Fruit fly (Drosophila melanogaster) whole organism, embryonic: Measurements from ENCODE around the gene CG12347.

Experiments used
- Bgb ChIP-seq: fragments of 200-800 bp; sonication (Bioruptor generic); IDR thresholded peaks from 2 replicates; pipeline ENCODE4 v1.3.6; 2022; ENCODE audit warnings: missing biosample characterization, missing genetic modification characterization; ENCODE audit not compliant: partially characterized antibody
- CG10267 ChIP-seq: fragments of 200-800 bp; sonication (Bioruptor generic); optimal IDR thresholded peaks from 2 replicates; lab custom pipeline; 2018; ENCODE audit warnings: missing biosample characterization, mild to moderate bottlenecking, missing genetic modification characterization, moderate library complexity
- CG10431 ChIP-seq: fragments of 200-800 bp; sonication (Bioruptor generic); optimal IDR thresholded peaks from 3 replicates; lab custom pipeline; 2018; ENCODE audit warnings: missing biosample characterization, mild to moderate bottlenecking, missing genetic modification characterization
- CG11695 ChIP-seq: fragments of 200-800 bp; sonication (Bioruptor generic); IDR thresholded peaks from 3 replicates; pipeline ENCODE4 v1.3.6; 2022; ENCODE audit warnings: missing biosample characterization, missing genetic modification characterization
- CG11723 ChIP-seq: fragments of 200-800 bp; sonication (Bioruptor generic); optimal IDR thresholded peaks from 2 replicates; lab custom pipeline; 2017; ENCODE audit warnings: missing biosample characterization, mild to moderate bottlenecking, missing genetic modification characterization
- CG18011 ChIP-seq: fragments of 200-800 bp; sonication (Bioruptor generic); optimal IDR thresholded peaks from 2 replicates; lab custom pipeline; 2017; ENCODE audit warnings: missing biosample characterization, missing genetic modification characterization, mild to moderate bottlenecking, moderate library complexity, missing genotype
- CG31224 ChIP-seq: fragments of 200-800 bp; sonication (Bioruptor generic); IDR thresholded peaks from 2 replicates; pipeline ENCODE4 v1.3.6; 2022; ENCODE audit warnings: missing biosample characterization, missing genetic modification characterization
- CG32767 ChIP-seq: fragments of 200-800 bp; sonication (Bioruptor generic); IDR thresholded peaks from 2 replicates; pipeline ENCODE4 v1.3.6; 2022; ENCODE audit warnings: missing biosample characterization, missing genetic modification characterization
- CG34224 ChIP-seq: fragments of 200-800 bp; sonication (Bioruptor generic); IDR thresholded peaks from 3 replicates; pipeline ENCODE4 v1.3.6; 2022; ENCODE audit warnings: missing biosample characterization, missing genetic modification characterization; ENCODE audit not compliant: partially characterized antibody
- CG4424 ChIP-seq: fragments of 200-800 bp; sonication (Bioruptor generic); optimal IDR thresholded peaks from 3 replicates; lab custom pipeline; 2016; ENCODE audit warnings: missing biosample characterization, missing genetic modification characterization
- CG4820 ChIP-seq: fragments of 200-800 bp; sonication (Bioruptor generic); optimal IDR thresholded peaks from 3 replicates; lab custom pipeline; 2016; ENCODE audit warnings: missing biosample characterization, missing genetic modification characterization
- CG4854 ChIP-seq: fragments of 200-800 bp; sonication (Bioruptor generic); optimal IDR thresholded peaks from 2 replicates; lab custom pipeline; 2016; ENCODE audit warnings: missing biosample characterization, missing genetic modification characterization, inconsistent platforms
- CG8281 ChIP-seq: fragments of 200-800 bp; sonication (Bioruptor generic); optimal IDR thresholded peaks from 2 replicates; lab custom pipeline; 2018; ENCODE audit warnings: missing biosample characterization, mild to moderate bottlenecking, missing genetic modification characterization, moderate library complexity
- CG8944 ChIP-seq: fragments of 200-800 bp; sonication (Bioruptor generic); optimal IDR thresholded peaks from 3 replicates; lab custom pipeline; 2016; ENCODE audit warnings: missing biosample characterization, missing genetic modification characterization
- CG9727 ChIP-seq: fragments of 200-800 bp; sonication (Bioruptor generic); optimal IDR thresholded peaks from 3 replicates; lab custom pipeline; 2017; ENCODE audit warnings: missing biosample characterization, mild to moderate bottlenecking, missing genetic modification characterization
- Doc2 ChIP-seq: fragments of 200-800 bp; sonication (Bioruptor generic); IDR thresholded peaks from 2 replicates; pipeline ENCODE4 v1.3.6; 2022; ENCODE audit warnings: missing biosample characterization, missing genetic modification characterization
- E2f1 ChIP-seq: fragments of 200-800 bp; sonication (Bioruptor generic); IDR thresholded peaks from 2 replicates; pipeline ENCODE4 v1.3.6; 2022; ENCODE audit warnings: missing biosample characterization, missing genetic modification characterization
- Eip74EF ChIP-seq, 2 experiments: fragments of 200-800 bp in 1 of 2; fragments of >200 bp in 1 of 2; sonication (Bioruptor generic) in 1 of 2; optimal IDR thresholded peaks; 2 replicates each; lab custom pipeline; 2017 to 2019; ENCODE audit warnings: missing biosample characterization in 2 of 2, missing genetic modification characterization in 2 of 2, mild to moderate bottlenecking in 1 of 2, moderate library complexity in 1 of 2
- Elba2 ChIP-seq: fragments of 200-800 bp; sonication (Bioruptor generic); optimal IDR thresholded peaks from 3 replicates; lab custom pipeline; 2016; ENCODE audit warnings: missing biosample characterization, missing genetic modification characterization
- GATAe ChIP-seq: fragments of 200-800 bp; sonication (Bioruptor generic); conservative IDR thresholded peaks from 2 replicates; pipeline ENCODE4 v1.3.6; 2022; ENCODE audit warnings: missing biosample characterization, missing genetic modification characterization
- H2.0 ChIP-seq: fragments of 200-800 bp; sonication (Bioruptor generic); IDR thresholded peaks from 2 replicates; pipeline ENCODE4 v1.3.6; 2022; ENCODE audit warnings: missing biosample characterization, missing genetic modification characterization
- Hr78 ChIP-seq, 2 experiments: fragments of 200-800 bp in 1 of 2; fragments of >200 bp in 1 of 2; sonication (Bioruptor generic) in 1 of 2; optimal IDR thresholded peaks; 2 replicates each; lab custom pipeline; 2017 to 2019; ENCODE audit warnings: missing biosample characterization in 2 of 2, missing genetic modification characterization in 2 of 2, mild to moderate bottlenecking in 1 of 2, moderate library complexity in 1 of 2
- Med ChIP-seq: fragments of 200-800 bp; sonication (Bioruptor generic); peaks from one replicate; lab custom pipeline; 2016; ENCODE audit warnings: missing biosample characterization, missing genetic modification characterization, mild to moderate bottlenecking, inconsistent platforms, moderate library complexity
- NC2α ChIP-seq: fragments of 200-800 bp; sonication (Bioruptor generic); optimal IDR thresholded peaks from 2 replicates; lab custom pipeline; 2016; ENCODE audit warnings: missing biosample characterization, missing genetic modification characterization
- Oli ChIP-seq: fragments of 200-800 bp; sonication (Bioruptor generic); optimal IDR thresholded peaks from 2 replicates; lab custom pipeline; 2018; ENCODE audit warnings: missing biosample characterization, mild to moderate bottlenecking, missing genetic modification characterization, moderate library complexity
- Pdp1 ChIP-seq, 2 experiments: fragments of 200-800 bp; sonication (Bioruptor generic); optimal IDR thresholded peaks; 3 replicates each; lab custom pipeline; 2016; ENCODE audit warnings: missing biosample characterization in 2 of 2, missing genetic modification characterization in 2 of 2, mild to moderate bottlenecking in 1 of 2, moderate library complexity in 1 of 2
- Ptx1 ChIP-seq: fragments of 200-800 bp; sonication (Bioruptor generic); IDR thresholded peaks from 2 replicates; pipeline ENCODE4 v1.3.6; 2022; ENCODE audit warnings: missing biosample characterization, missing genetic modification characterization
- Sry-δ ChIP-seq: fragments of 200-800 bp; sonication (Bioruptor generic); optimal IDR thresholded peaks from 2 replicates; lab custom pipeline; 2016; ENCODE audit warnings: missing biosample characterization, missing genetic modification characterization
- ab ChIP-seq: fragments of 200-800 bp; sonication (Bioruptor generic); optimal IDR thresholded peaks from 2 replicates; lab custom pipeline; 2016; ENCODE audit warnings: missing biosample characterization, missing genetic modification characterization
- aop ChIP-seq: fragments of 200-800 bp; sonication (Bioruptor generic); IDR thresholded peaks from 2 replicates; pipeline ENCODE4 v1.3.6; 2022; ENCODE audit warnings: missing biosample characterization, missing genetic modification characterization
- az2 ChIP-seq: fragments of 200-800 bp; sonication (Bioruptor generic); optimal IDR thresholded peaks from 3 replicates; lab custom pipeline; 2016; ENCODE audit warnings: missing biosample characterization, missing genetic modification characterization
- crc ChIP-seq: fragments of 200-800 bp; sonication (Bioruptor generic); optimal IDR thresholded peaks from 2 replicates; lab custom pipeline; 2016; ENCODE audit warnings: missing biosample characterization, missing genetic modification characterization
- crol ChIP-seq: fragments of 200-800 bp; sonication (Bioruptor generic); IDR thresholded peaks from 2 replicates; pipeline ENCODE4 v1.3.6; 2022; ENCODE audit warnings: missing biosample characterization, missing genetic modification characterization
- en ChIP-seq: fragments of 200-800 bp; sonication (Bioruptor generic); optimal IDR thresholded peaks from 2 replicates; lab custom pipeline; 2016; ENCODE audit warnings: missing biosample characterization, missing genetic modification characterization
- eve ChIP-seq, 2 experiments: fragments of >200 bp; optimal IDR thresholded peaks; 2 replicates each; lab custom pipeline; 2017; ENCODE audit warnings: missing biosample characterization in 2 of 2, missing genetic modification characterization in 2 of 2
- exex ChIP-seq: fragments of 200-800 bp; sonication (Bioruptor generic); optimal IDR thresholded peaks from 4 replicates; lab custom pipeline; 2018; ENCODE audit warnings: missing biosample characterization, mild to moderate bottlenecking, missing genetic modification characterization, moderate library complexity
- grn ChIP-seq: fragments of 200-800 bp; sonication (Bioruptor generic); optimal IDR thresholded peaks from 3 replicates; lab custom pipeline; 2017; ENCODE audit warnings: missing biosample characterization, missing genetic modification characterization
- hkb ChIP-seq, 2 experiments: fragments of 200-800 bp in 1 of 2; fragments of >200 bp in 1 of 2; sonication (Bioruptor generic) in 1 of 2; IDR thresholded peaks in 1 of 2; optimal IDR thresholded peaks in 1 of 2; 2 replicates each; pipeline versions ENCODE4 v1.3.6 to Lab custom; 2017 to 2022; ENCODE audit warnings: missing biosample characterization in 1 of 2, missing genetic modification characterization in 1 of 2
- jumu ChIP-seq: fragments of 200-800 bp; sonication (Bioruptor generic); optimal IDR thresholded peaks from 3 replicates; lab custom pipeline; 2016; ENCODE audit warnings: missing biosample characterization, missing genetic modification characterization
- lab ChIP-seq: fragments of 200-800 bp; sonication (Bioruptor generic); optimal IDR thresholded peaks from 3 replicates; lab custom pipeline; 2017; ENCODE audit warnings: missing biosample characterization, missing genetic modification characterization, mild to moderate bottlenecking, moderate library complexity, missing genetic modification reagents
- mirr ChIP-seq: fragments of 200-800 bp; sonication (Bioruptor generic); optimal IDR thresholded peaks from 3 replicates; lab custom pipeline; 2018; ENCODE audit warnings: missing biosample characterization, mild to moderate bottlenecking, missing genetic modification characterization
- nerfin-2 ChIP-seq: fragments of 200-800 bp; sonication (Bioruptor generic); IDR thresholded peaks from 2 replicates; pipeline ENCODE4 v1.3.6; 2022; ENCODE audit warnings: missing biosample characterization, missing genetic modification characterization; ENCODE audit not compliant: partially characterized antibody
- peb ChIP-seq: fragments of 200-800 bp; sonication (Bioruptor generic); IDR thresholded peaks from 2 replicates; pipeline ENCODE4 v1.3.6; 2022; ENCODE audit warnings: missing biosample characterization, missing genetic modification characterization
- sens-2 ChIP-seq: fragments of 200-800 bp; sonication (Bioruptor generic); IDR thresholded peaks from 2 replicates; pipeline ENCODE4 v1.3.6; 2022; ENCODE audit warnings: missing biosample characterization, missing genetic modification characterization
- shn ChIP-seq: fragments of 200-800 bp; sonication (Bioruptor generic); optimal IDR thresholded peaks from 3 replicates; lab custom pipeline; 2016; ENCODE audit warnings: missing biosample characterization, missing genetic modification characterization
- stc ChIP-seq: fragments of 200-800 bp; sonication (Bioruptor generic); IDR thresholded peaks from 2 replicates; pipeline ENCODE4 v1.3.6; 2022; ENCODE audit warnings: missing biosample characterization, missing genetic modification characterization
- vnd ChIP-seq: fragments of 200-800 bp; sonication (Bioruptor generic); IDR thresholded peaks from 3 replicates; pipeline ENCODE4 v1.3.6; 2022; ENCODE audit warnings: missing biosample characterization, missing genetic modification characterization; ENCODE audit not compliant: partially characterized antibody

The CG12347 gene

dm6 chr3R:17946246-17946645 is 40.0 kb downstream of the CG12347 start (continued):
- TF ChIP-seq CG32767 (GFP tag; lab: Robert Waterston, UW) (0 out of 2 replicates have a peak, but pooled peaks have one; percentile 11), nerfin-2 (GFP tag; lab: Robert Waterston, UW) (no peak), shn (GFP tag; lab: Kevin White, UChicago) (no peak), CG9727 (GFP tag; lab: Kevin White, UChicago) (peak; percentile 68), CG4854 (no peak), Bgb (GFP tag; lab: Robert Waterston, UW) (no peak), Sry-δ (GFP tag; lab: Kevin White, UChicago) (peak; percentile 16), CG10431 (GFP tag; lab: Kevin White, UChicago) (no peak), H2.0 (GFP tag; lab: Robert Waterston, UW) (no peak), Elba2 (GFP tag; lab: Kevin White, UChicago) (no peak), CG10267 (tag; lab: Kevin White, UChicago) (peak; percentile 62), CG4820 (GFP tag; lab: Kevin White, UChicago) (peak; percentile 66), CG11695 (GFP tag; lab: Robert Waterston, UW) (no peak), CG11723 (GFP tag; lab: Kevin White, UChicago) (no peak), sens-2 (0 out of 2 replicates have a peak, but pooled peaks have one; percentile 26), Oli (tag; lab: Kevin White, UChicago) (peak; percentile 57), ab (GFP tag; lab: Kevin White, UChicago) (no peak), CG4424 (peak; percentile 73), CG34224 (GFP tag; lab: Robert Waterston, UW) (no peak), E2f1 (GFP tag; lab: Robert Waterston, UW) (peak; percentile 30; the same call in 1 of the 2 replicates), az2 (GFP tag; lab: Kevin White, UChicago) (peak; percentile 51), Eip74EF (GFP tag; optimal IDR thresholded peaks at IDR 0.05; lab: Kevin White, UChicago) (no peak), stc (GFP tag; lab: Robert Waterston, UW) (no peak), peb (GFP tag; lab: Robert Waterston, UW) (0 out of 2 replicates have a peak, but pooled peaks have one; percentile 30), CG8944 (GFP tag; lab: Kevin White, UChicago) (peak; percentile 44), jumu (GFP tag; lab: Kevin White, UChicago) (peak; percentile 41)

- peak; percentile 8 for TF ChIP-seq lab (GFP tag; lab: Kevin White, UChicago)
- peak in 1 of 2 experiments; percentile 36 for TF ChIP-seq eve (GFP tag; optimal IDR thresholded peaks at IDR 0.05; lab: Kevin White, UChicago)
- TF ChIP-seq CG31224: no peak
- no peak for TF ChIP-seq crc (GFP tag; lab: Kevin White, UChicago)
- TF ChIP-seq exex (tag; lab: Kevin White, UChicago): peak; percentile 80
- TF ChIP-seq mirr (GFP tag; lab: Kevin White, UChicago): peak; percentile 60
- no peak for TF ChIP-seq CG18011 (GFP tag; lab: Kevin White, UChicago)
- no peak for TF ChIP-seq NC2α (GFP tag; lab: Kevin White, UChicago)
- peak; percentile 89 for TF ChIP-seq CG8281 (tag; lab: Kevin White, UChicago)
- TF ChIP-seq en (GFP tag; lab: Kevin White, UChicago): no peak
- no peak for TF ChIP-seq aop (GFP tag; lab: Robert Waterston, UW)
- TF ChIP-seq hkb (optimal IDR thresholded peaks at IDR 0.05; lab: Kevin White, UChicago): no peak
- TF ChIP-seq hkb (GFP tag; IDR thresholded peaks at IDR 0.05; lab: Robert Waterston, UW): no peak
- 0 out of 2 replicates have a peak, but pooled peaks have one; percentile 23 for TF ChIP-seq GATAe (GFP tag; lab: Robert Waterston, UW)
- TF ChIP-seq vnd (GFP tag; lab: Robert Waterston, UW): peak; percentile 45; the same call in 1 of the 3 replicates
- peak in 1 of 2 experiments; percentile 58 for TF ChIP-seq Pdp1 (GFP tag; optimal IDR thresholded peaks at IDR 0.05; lab: Kevin White, UChicago)
- peak; percentile 50; the same call in 1 of the 2 replicates for TF ChIP-seq crol (GFP tag; lab: Robert Waterston, UW)
- TF ChIP-seq Hr78 (GFP tag; optimal IDR thresholded peaks at IDR 0.05; lab: Kevin White, UChicago): peak in 1 of 2 experiments; percentile 9
- TF ChIP-seq Ptx1 (GFP tag; lab: Robert Waterston, UW): 0 out of 2 replicates have a peak, but pooled peaks have one; percentile 8
- peak; percentile 59 for TF ChIP-seq Med (GFP tag; lab: Kevin White, UChicago)
- TF ChIP-seq grn (GFP tag; lab: Kevin White, UChicago): peak; percentile 79
- TF ChIP-seq Doc2: no peak
Measured at dm6 chr3R:17948227-17949206, 42.3 kb downstream of the CG12347 start.
